Worm (Caenorhabditis elegans): ENCODE measurements around the gene T23E7.6.
A peak's percentile ranks its signal among the peaks of the same experiment; 100 is the strongest.

The T23E7.6 gene

ce11 chrX:17630888-17631287 is 53.7 kb downstream of the T23E7.6 start (continued):
- TF ChIP-seq daf-16 (GFP tag; optimal IDR thresholded peaks at IDR 0.05) = peak in 1 of 2 experiments; percentile 50
- peak; percentile 98 for TF ChIP-seq daf-16 (tag; optimal IDR thresholded peaks at IDR 0.05)
- TF ChIP-seq zip-11 (GFP tag; IDR thresholded peaks at IDR 0.05) = no peak
- peak; percentile 90 for TF ChIP-seq hlh-30 (tag; optimal IDR thresholded peaks at IDR 0.05; ENCODE audit: insufficient read depth)
- TF ChIP-seq mep-1 (tag; optimal IDR thresholded peaks at IDR 0.05) = peak; percentile 73
- TF ChIP-seq spr-1 (tag; optimal IDR thresholded peaks at IDR 0.05) = peak; percentile 19
- peak in 1 of 2 experiments; percentile 87 for TF ChIP-seq mdl-1 (tag; optimal IDR thresholded peaks at IDR 0.05)
- peak; percentile 76; the same call in 1 of the 2 replicates for TF ChIP-seq nhr-41 (GFP tag; IDR thresholded peaks at IDR 0.05)
- 0 out of 2 replicates have a peak, but pooled peaks have one; percentile 31 for TF ChIP-seq Y105C5A.15 (GFP tag; IDR thresholded peaks at IDR 0.05)
- peak; percentile 50 for TF ChIP-seq gei-8 (GFP tag; optimal IDR thresholded peaks at IDR 0.05)
- TF ChIP-seq ceh-20 (GFP tag; IDR thresholded peaks at IDR 0.05) = peak; percentile 51; the same call in 1 of the 2 replicates
- peak; percentile 90 for TF ChIP-seq dmd-6 (GFP tag; IDR thresholded peaks at IDR 0.05)
- peak; percentile 37; the same call in 1 of the 2 replicates for TF ChIP-seq set-16 (GFP tag; IDR thresholded peaks at IDR 0.05)
- no peak for TF ChIP-seq aly-2 (tag; optimal IDR thresholded peaks at IDR 0.05)
- TF ChIP-seq nhr-25 (tag; optimal IDR thresholded peaks at IDR 0.05; ENCODE audit: borderline replicate concordance, insufficient read depth) = no peak
- TF ChIP-seq nhr-77 (tag; optimal IDR thresholded peaks at IDR 0.05) = peak; percentile 34
- no peak for TF ChIP-seq F49E8.2 (tag; optimal IDR thresholded peaks at IDR 0.05; ENCODE audit: borderline replicate concordance)
- TF ChIP-seq mdt-29 (GFP tag; IDR thresholded peaks at IDR 0.05) = peak; percentile 57
- TF ChIP-seq nhr-6 (tag; optimal IDR thresholded peaks at IDR 0.05) = no peak
- peak; percentile 30 for TF ChIP-seq pqm-1 (tag; optimal IDR thresholded peaks at IDR 0.05)
- peak; percentile 96 to 100 for TF ChIP-seq hif-1 (tag; optimal IDR thresholded peaks at IDR 0.05)
- TF ChIP-seq F37D6.2 (tag; optimal IDR thresholded peaks at IDR 0.05) = no peak
- 0 out of 2 replicates have a peak, but pooled peaks have one; percentile 47 for TF ChIP-seq saeg-2 (GFP tag; IDR thresholded peaks at IDR 0.05)
- no peak for TF ChIP-seq unc-39 (tag; optimal IDR thresholded peaks at IDR 0.05)
- TF ChIP-seq madf-5 (GFP tag; IDR thresholded peaks at IDR 0.05) = 0 out of 4 replicates have a peak, but pooled peaks of 1 of the 2 experiments have one; percentile 24
- peak; percentile 55; the same call in 1 of the 2 replicates for TF ChIP-seq T26A8.4 (GFP tag; IDR thresholded peaks at IDR 0.05)
- no peak for TF ChIP-seq skn-1 (tag; optimal IDR thresholded peaks at IDR 0.05)
- TF ChIP-seq ztf-11 (tag; optimal IDR thresholded peaks at IDR 0.05) = no peak
- TF ChIP-seq nhr-28 (tag; optimal IDR thresholded peaks at IDR 0.05) = peak; percentile 71
- TF ChIP-seq mxl-3 (GFP tag; optimal IDR thresholded peaks at IDR 0.05) = peak; percentile 81
- peak; percentile 64 for TF ChIP-seq lin-13 (GFP tag; optimal IDR thresholded peaks at IDR 0.05)
